Fruit fly (Drosophila melanogaster) whole organism, wandering third instar larva: ENCODE measurements around the gene Cht11.

Experiments
- Abd-B ChIP-seq: fragments of >200 bp; optimal IDR thresholded peaks from 2 replicates; lab custom pipeline; 2017; ENCODE audit warnings: missing biosample characterization, missing genetic modification characterization
- CG32264 ChIP-seq: fragments of 200-800 bp; sonication (Bioruptor generic); optimal IDR thresholded peaks from 2 replicates; lab custom pipeline; 2016; ENCODE audit warnings: missing biosample characterization, missing genetic modification characterization
- CG9705 ChIP-seq: fragments of 200-800 bp; sonication (Bioruptor generic); optimal IDR thresholded peaks from 2 replicates; lab custom pipeline; 2018; ENCODE audit warnings: missing biosample characterization, mild to moderate bottlenecking, missing genetic modification characterization
- CrebA ChIP-seq: fragments of 200-800 bp; sonication (Bioruptor generic); optimal IDR thresholded peaks from 2 replicates; lab custom pipeline; 2016; ENCODE audit warnings: missing biosample characterization, mild to moderate bottlenecking, missing genetic modification characterization, borderline replicate concordance
- Dfd ChIP-seq: fragments of >200 bp; optimal IDR thresholded peaks from 2 replicates; lab custom pipeline; 2017; ENCODE audit warnings: missing biosample characterization, missing genetic modification characterization
- GATAd ChIP-seq: sonication (Bioruptor generic); optimal IDR thresholded peaks from 2 replicates; lab custom pipeline; 2016; ENCODE audit warnings: missing biosample characterization, missing genetic modification characterization
- HLH106 ChIP-seq: fragments of 200-800 bp; optimal IDR thresholded peaks from 3 replicates; lab custom pipeline; 2019; ENCODE audit warnings: missing biosample characterization, mild to moderate bottlenecking, missing genetic modification characterization, moderate library complexity
- Hnf4 ChIP-seq: fragments of 200-800 bp; sonication (Bioruptor generic); optimal IDR thresholded peaks from 2 replicates; lab custom pipeline; 2016; ENCODE audit warnings: missing biosample characterization, mild to moderate bottlenecking, missing genetic modification characterization
- Hr78 ChIP-seq: fragments of >200 bp; optimal IDR thresholded peaks from 2 replicates; lab custom pipeline; 2017; ENCODE audit warnings: missing biosample characterization, missing genetic modification characterization
- Hr83 ChIP-seq: fragments of 200-300 bp; sonication (Bioruptor generic); optimal IDR thresholded peaks from 2 replicates; lab custom pipeline; 2016; ENCODE audit warnings: missing biosample characterization, mild to moderate bottlenecking, missing genetic modification characterization, moderate library complexity; ENCODE audit not compliant: poor library complexity, severe bottlenecking
- Jra ChIP-seq: sonication (Bioruptor generic); optimal IDR thresholded peaks from 2 replicates; lab custom pipeline; 2016; ENCODE audit warnings: missing biosample characterization, missing genetic modification characterization
- Mio ChIP-seq: sonication (Bioruptor generic); optimal IDR thresholded peaks from 2 replicates; lab custom pipeline; 2016; ENCODE audit warnings: missing biosample characterization, missing genetic modification characterization
- Myc ChIP-seq: fragments of >200 bp; optimal IDR thresholded peaks from 2 replicates; lab custom pipeline; 2017
- N ChIP-seq: fragments of >200 bp; optimal IDR thresholded peaks from 2 replicates; lab custom pipeline; 2018; ENCODE audit warnings: missing biosample characterization, missing external identifiers, missing genetic modification characterization
- OdsH ChIP-seq: fragments of 200-800 bp; sonication (Bioruptor generic); optimal IDR thresholded peaks from 2 replicates; lab custom pipeline; 2016; ENCODE audit warnings: missing biosample characterization, mild to moderate bottlenecking, missing genetic modification characterization
- Rel ChIP-seq, 2 experiments: fragments of 200-800 bp; sonication (Bioruptor generic) in 1 of 2; optimal IDR thresholded peaks; 2 replicates in 1 of 2; 3 replicates in 1 of 2; lab custom pipeline; 2016 to 2019; ENCODE audit warnings: mild to moderate bottlenecking in 2 of 2, missing biosample characterization in 2 of 2, missing genetic modification characterization in 2 of 2, moderate library complexity in 1 of 2
- Sp1 ChIP-seq: fragments of 200-800 bp; sonication (Bioruptor generic); optimal IDR thresholded peaks from 3 replicates; lab custom pipeline; 2019; ENCODE audit warnings: missing biosample characterization, mild to moderate bottlenecking, missing genetic modification characterization, moderate library complexity
- Vsx2 ChIP-seq: fragments of 200-300, 225-300 bp; sonication (Bioruptor generic); optimal IDR thresholded peaks from 2 replicates; lab custom pipeline; 2018; ENCODE audit warnings: missing biosample characterization, missing genetic modification characterization; ENCODE audit not compliant: partially characterized antibody
- br ChIP-seq: fragments of 200-800 bp; sonication (Bioruptor generic); optimal IDR thresholded peaks from 2 replicates; lab custom pipeline; 2016; ENCODE audit warnings: missing biosample characterization, missing genetic modification characterization
- brk ChIP-seq: fragments of 200-800 bp; sonication (Bioruptor generic); optimal IDR thresholded peaks from 2 replicates; lab custom pipeline; 2016; ENCODE audit warnings: missing biosample characterization, mild to moderate bottlenecking, missing genetic modification characterization
- dl ChIP-seq, 2 experiments: fragments of 175-275, 200-275 bp in 1 of 2; fragments of 200-275 bp in 1 of 2; sonication (Bioruptor generic); optimal IDR thresholded peaks; lab custom pipeline; 2018; ENCODE audit warnings: mild to moderate bottlenecking in 2 of 2, missing biosample characterization in 2 of 2, missing genetic modification characterization in 2 of 2, moderate library complexity in 2 of 2; ENCODE audit not compliant: partially characterized antibody in 2 of 2, insufficient read depth in 1 of 2
- dmrt93B ChIP-seq: fragments of 200-800 bp; sonication (Bioruptor generic); optimal IDR thresholded peaks from 2 replicates; lab custom pipeline; 2018; ENCODE audit warnings: missing biosample characterization, mild to moderate bottlenecking, missing genetic modification characterization
- dsf ChIP-seq: sonication (Bioruptor generic); optimal IDR thresholded peaks from 2 replicates; lab custom pipeline; 2016; ENCODE audit warnings: missing biosample characterization, missing genetic modification characterization, borderline replicate concordance
- ey ChIP-seq: fragments of 200-800 bp; sonication (Bioruptor generic); optimal IDR thresholded peaks from 2 replicates; lab custom pipeline; 2016; ENCODE audit warnings: missing biosample characterization, missing genetic modification characterization
- foxo ChIP-seq, 2 experiments: fragments of 200-800 bp; sonication (Bioruptor generic); optimal IDR thresholded peaks; 2 replicates in 1 of 2; 3 replicates in 1 of 2; lab custom pipeline; 2016 to 2017; ENCODE audit warnings: missing biosample characterization in 2 of 2, missing genetic modification characterization in 2 of 2
- fru ChIP-seq: fragments of 200-800 bp; sonication (Bioruptor generic); optimal IDR thresholded peaks from 3 replicates; lab custom pipeline; 2016; ENCODE audit warnings: missing biosample characterization, mild to moderate bottlenecking, missing genetic modification characterization
- h ChIP-seq: fragments of 200-800 bp; sonication (Bioruptor generic); optimal IDR thresholded peaks from 3 replicates; lab custom pipeline; 2016; ENCODE audit warnings: missing biosample characterization, mild to moderate bottlenecking, missing genetic modification characterization
- jim ChIP-seq: fragments of 175-275, 200-325 bp; sonication (Bioruptor generic); optimal IDR thresholded peaks from 2 replicates; lab custom pipeline; 2016; ENCODE audit warnings: missing biosample characterization, mild to moderate bottlenecking, missing genetic modification characterization
- lola ChIP-seq: fragments of >200 bp; optimal IDR thresholded peaks from 2 replicates; lab custom pipeline; 2017; ENCODE audit warnings: missing biosample characterization, missing genetic modification characterization
- pan ChIP-seq: fragments of >200 bp; optimal IDR thresholded peaks from 2 replicates; lab custom pipeline; 2017
- psq ChIP-seq: fragments of 200-800 bp; sonication (Bioruptor generic); optimal IDR thresholded peaks from 3 replicates; lab custom pipeline; 2017; ENCODE audit warnings: missing biosample characterization, mild to moderate bottlenecking, missing genetic modification characterization, moderate library complexity
- rgr ChIP-seq: fragments of 200-800 bp; sonication (Bioruptor generic); optimal IDR thresholded peaks from 3 replicates; lab custom pipeline; 2016; ENCODE audit warnings: missing biosample characterization, mild to moderate bottlenecking, missing genetic modification characterization
- sage ChIP-seq: fragments of 200-800 bp; sonication (Bioruptor generic); optimal IDR thresholded peaks from 2 replicates; lab custom pipeline; 2016; ENCODE audit warnings: missing biosample characterization, mild to moderate bottlenecking, missing genetic modification characterization
- sv ChIP-seq: fragments of 200-800 bp; sonication (Bioruptor generic); optimal IDR thresholded peaks from 3 replicates; lab custom pipeline; 2016; ENCODE audit warnings: missing biosample characterization, missing genetic modification characterization
- tai ChIP-seq: sonication (Bioruptor generic); optimal IDR thresholded peaks from 2 replicates; lab custom pipeline; 2016; ENCODE audit warnings: missing biosample characterization, missing genetic modification characterization
- usp ChIP-seq: fragments of >200 bp; optimal IDR thresholded peaks from 2 replicates; lab custom pipeline; 2017; ENCODE audit warnings: missing biosample characterization, missing genetic modification characterization
- woc ChIP-seq: sonication (Bioruptor generic); optimal IDR thresholded peaks from 2 replicates; lab custom pipeline; 2016; ENCODE audit warnings: missing biosample characterization, mild to moderate bottlenecking, missing genetic modification characterization

Cht11 gene

DNA sequence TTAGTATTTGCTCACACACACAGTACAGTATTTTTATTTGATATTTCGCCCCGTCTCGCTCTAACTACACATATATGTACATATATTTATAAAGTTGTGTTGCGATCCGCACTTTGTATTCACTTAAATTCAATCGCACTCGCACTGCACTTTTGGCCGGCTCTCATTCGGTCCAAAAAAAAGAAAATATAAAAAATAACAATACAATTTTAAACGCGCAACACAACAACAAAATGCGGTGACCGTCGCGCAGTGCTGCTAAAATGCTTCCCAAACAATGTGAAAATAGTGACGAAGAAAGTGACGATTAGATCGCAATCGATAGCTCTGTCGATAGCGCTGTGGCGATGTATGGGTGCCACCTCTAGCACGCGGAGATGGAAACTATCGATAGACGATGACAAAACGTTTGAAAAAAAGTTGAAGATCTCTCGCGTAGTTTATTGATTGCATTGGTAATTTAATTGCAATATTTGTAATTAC is 46.0 kb downstream of the Cht11 start, which contains the start of the genes C3G and pod1:
TSS of gene C3G (minus strand) at position 282 of the 483 bp plus-strand sequence.
TSS of gene pod1 (plus strand) at position 373 of the 483 bp plus-strand sequence.
- TF ChIP-seq woc (GFP tag; lab: Kevin White, UChicago) = peak; percentile 11
- TF ChIP-seq sv (GFP tag; lab: Kevin White, UChicago) = peak; percentile 32
- TF ChIP-seq Rel (GFP tag; optimal IDR thresholded peaks at IDR 0.05; lab: Kevin White, UChicago) = peak; percentile 42
- TF ChIP-seq Rel (tag; optimal IDR thresholded peaks at IDR 0.05; lab: Kevin White, UChicago) = peak; percentile 36
- TF ChIP-seq Jra (GFP tag; lab: Kevin White, UChicago) = peak; percentile 72
- peak; percentile 11 for TF ChIP-seq Sp1 (GFP tag; lab: Kevin White, UChicago)
- TF ChIP-seq h (GFP tag; lab: Kevin White, UChicago) = peak; percentile 62
- no peak for TF ChIP-seq Myc
- peak; percentile 44 for TF ChIP-seq fru (GFP tag; lab: Kevin White, UChicago)
- no peak for TF ChIP-seq Abd-B
- peak; percentile 55 for TF ChIP-seq brk (GFP tag; lab: Kevin White, UChicago)
- TF ChIP-seq jim (GFP tag; lab: Kevin White, UChicago) = no peak
- peak; percentile 2 for TF ChIP-seq ey (GFP tag; lab: Kevin White, UChicago)
- TF ChIP-seq OdsH (GFP tag; lab: Kevin White, UChicago) = no peak
- no peak for TF ChIP-seq CrebA (GFP tag; lab: Kevin White, UChicago)
- TF ChIP-seq CG9705 = peak; percentile 3
- peak; percentile 71 for TF ChIP-seq Hnf4 (GFP tag; lab: Kevin White, UChicago)
- peak; percentile 46 for TF ChIP-seq br
- TF ChIP-seq dmrt93B (GFP tag; lab: Kevin White, UChicago) = no peak
- no peak for TF ChIP-seq lola
- TF ChIP-seq Mio (GFP tag; lab: Kevin White, UChicago) = no peak
- TF ChIP-seq rgr = peak; percentile 13
- TF ChIP-seq sage = peak; percentile 29
- TF ChIP-seq foxo (GFP tag; optimal IDR thresholded peaks at IDR 0.05; lab: Kevin White, UChicago) = peak in 1 of 2 experiments; percentile 57
- peak; percentile 79 for TF ChIP-seq Hr83
- peak; percentile 59 for TF ChIP-seq dsf (GFP tag; lab: Kevin White, UChicago)
- TF ChIP-seq tai (GFP tag; lab: Kevin White, UChicago) = no peak
- peak; percentile 57 for TF ChIP-seq N (GFP tag; lab: Kevin White, UChicago)

DNA sequence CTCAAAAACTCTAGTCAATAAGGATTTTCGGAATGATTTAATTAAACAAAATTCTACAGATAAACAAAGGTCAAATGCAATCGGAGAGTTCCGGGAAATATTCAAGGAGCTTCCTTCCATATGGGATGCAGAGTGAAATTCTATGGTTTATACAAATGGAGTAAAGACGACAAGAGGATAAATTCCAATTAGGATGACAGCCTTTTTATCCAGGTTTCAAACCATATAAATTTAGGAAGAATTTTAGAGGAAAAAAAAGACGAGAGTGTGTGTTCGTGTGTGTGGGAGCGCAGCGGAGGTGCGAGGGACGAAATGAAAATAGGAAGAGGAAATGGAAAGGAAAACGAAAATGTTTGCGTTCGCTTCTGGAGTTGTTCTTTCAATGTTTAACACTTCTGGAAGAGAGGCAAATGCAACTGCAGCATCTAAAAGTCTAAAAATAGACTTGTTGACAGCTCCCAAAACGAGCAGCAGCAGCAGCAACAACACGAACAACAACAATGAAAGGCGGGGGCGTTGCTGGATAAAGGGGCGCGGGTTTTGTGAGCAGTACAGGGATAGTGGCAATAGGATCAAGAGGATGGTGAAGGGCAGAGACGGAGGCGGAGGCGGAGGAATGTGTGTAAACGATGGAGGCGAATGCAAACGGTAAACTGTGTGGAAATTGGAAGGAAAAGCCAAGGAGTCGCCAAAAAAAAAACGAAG is 46.8 kb downstream of the Cht11 start:
- TF ChIP-seq GATAd (GFP tag; lab: Kevin White, UChicago) (no peak), lola (no peak), psq (GFP tag; lab: Kevin White, UChicago) (no peak), Hnf4 (GFP tag; lab: Kevin White, UChicago) (no peak), pan (no peak), dsf (GFP tag; lab: Kevin White, UChicago) (no peak), sv (GFP tag; lab: Kevin White, UChicago) (no peak), jim (GFP tag; lab: Kevin White, UChicago) (no peak), fru (GFP tag; lab: Kevin White, UChicago) (no peak)

DNA sequence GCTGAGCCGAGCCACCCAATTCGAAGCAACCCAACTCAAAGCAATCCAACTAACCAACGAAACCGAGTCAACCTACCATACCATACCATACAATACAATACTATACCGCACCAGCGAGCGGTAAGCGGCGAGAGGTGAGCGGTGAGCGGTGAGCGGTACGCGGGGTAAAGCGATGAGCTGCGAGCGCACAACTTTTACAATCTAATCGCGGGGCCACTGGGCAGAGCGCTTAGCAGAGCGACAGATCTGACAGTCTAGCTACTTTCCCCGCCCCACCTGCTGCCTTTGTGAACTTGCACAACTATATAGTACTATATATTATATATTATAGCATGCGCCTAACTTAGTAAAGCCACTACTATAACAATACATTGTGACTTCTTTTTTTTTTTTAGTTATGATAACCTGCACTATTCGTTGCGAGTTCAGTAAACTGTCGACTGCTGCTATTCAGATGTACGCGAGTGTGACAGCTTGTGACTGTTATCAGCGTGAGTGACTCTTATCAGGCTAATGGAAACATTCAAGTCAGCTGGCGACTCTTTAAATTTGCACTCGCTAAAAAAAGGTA is 48.5 kb downstream of the Cht11 start:
- TF ChIP-seq usp (GFP tag; lab: Kevin White, UChicago) = no peak
- TF ChIP-seq tai (GFP tag; lab: Kevin White, UChicago) = no peak
- TF ChIP-seq br = peak; percentile 17
- TF ChIP-seq dl (GFP tag; optimal IDR thresholded peaks at IDR 0.05; lab: Kevin White, UChicago; ENCODE audit: insufficient read depth in 1 of 2, partially characterized antibody in 2 of 2) = no peak
- TF ChIP-seq lola = no peak
- no peak for TF ChIP-seq Jra (GFP tag; lab: Kevin White, UChicago)
- TF ChIP-seq Dfd (GFP tag; lab: Kevin White, UChicago) = no peak
- TF ChIP-seq Hnf4 (GFP tag; lab: Kevin White, UChicago) = peak; percentile 16
- peak; percentile 50 for TF ChIP-seq fru (GFP tag; lab: Kevin White, UChicago)
- TF ChIP-seq dmrt93B (GFP tag; lab: Kevin White, UChicago) = peak; percentile 21
- TF ChIP-seq ey (GFP tag; lab: Kevin White, UChicago) = peak; percentile 27
- TF ChIP-seq brk (GFP tag; lab: Kevin White, UChicago) = no peak
- peak; percentile 14 for TF ChIP-seq OdsH (GFP tag; lab: Kevin White, UChicago)
- no peak for TF ChIP-seq N (GFP tag; lab: Kevin White, UChicago)
- TF ChIP-seq pan = no peak
- TF ChIP-seq dsf (GFP tag; lab: Kevin White, UChicago) = no peak
- TF ChIP-seq Mio (GFP tag; lab: Kevin White, UChicago) = no peak
- no peak for TF ChIP-seq Vsx2 (GFP tag; lab: Kevin White, UChicago)
- peak in 1 of 2 experiments; percentile 55 for TF ChIP-seq foxo (GFP tag; optimal IDR thresholded peaks at IDR 0.05; lab: Kevin White, UChicago)
- TF ChIP-seq jim (GFP tag; lab: Kevin White, UChicago) = no peak
- TF ChIP-seq CrebA (GFP tag; lab: Kevin White, UChicago) = no peak
- TF ChIP-seq Myc = peak; percentile 80
- TF ChIP-seq rgr = peak; percentile 41
- TF ChIP-seq Hr83 = no peak
- TF ChIP-seq HLH106 = peak; percentile 25
- TF ChIP-seq psq (GFP tag; lab: Kevin White, UChicago) = peak; percentile 9
- TF ChIP-seq CG32264 = no peak
- TF ChIP-seq sv (GFP tag; lab: Kevin White, UChicago) = peak; percentile 33
- no peak for TF ChIP-seq woc (GFP tag; lab: Kevin White, UChicago)
- no peak for TF ChIP-seq sage
- no peak for TF ChIP-seq Abd-B
- TF ChIP-seq h (GFP tag; lab: Kevin White, UChicago) = peak; percentile 54
- TF ChIP-seq GATAd (GFP tag; lab: Kevin White, UChicago) = no peak
- peak; percentile 22 for TF ChIP-seq Sp1 (GFP tag; lab: Kevin White, UChicago)
- no peak for TF ChIP-seq Hr78
